ENCODE assay signal across 5 fruit fly cellular contexts in genomic region chrX:4939788-4940441, dm6.
A peak's percentile ranks its signal among the peaks of the same experiment; 100 is the strongest.
TF ChIP-seq lines count a peak whose summit lies in the region.

No protein-coding gene starts in this region.

- peak; percentile 65 for TF ChIP-seq CTCF in whole organism, embryonic (GFP tag; optimal IDR thresholded peaks at IDR 0.05; lab: Kevin White, UChicago)

TF ChIP-seq in whole organism, adult, 20 proteins besides CTCF, POLR2A, EP300 and RAD21 (continues in another document):
- TF ChIP-seq tj (GFP tag; optimal IDR thresholded peaks at IDR 0.05; lab: Kevin White, UChicago), result peak; percentile 80
- peak; percentile 96 for TF ChIP-seq CG1620 (GFP tag; optimal IDR thresholded peaks at IDR 0.05; lab: Kevin White, UChicago)
- TF ChIP-seq Mnt (GFP tag; optimal IDR thresholded peaks at IDR 0.05; lab: Kevin White, UChicago), result peak; percentile 85
- TF ChIP-seq CG14711 (tag; optimal IDR thresholded peaks at IDR 0.05; lab: Kevin White, UChicago), result peak; percentile 89
- peak; percentile 88 for TF ChIP-seq Crg-1 (GFP tag; optimal IDR thresholded peaks at IDR 0.05; lab: Kevin White, UChicago)
- peak; percentile 88 for TF ChIP-seq CG7045 (GFP tag; optimal IDR thresholded peaks at IDR 0.05; lab: Kevin White, UChicago)
- TF ChIP-seq cic (GFP tag; optimal IDR thresholded peaks at IDR 0.05; lab: Kevin White, UChicago), result peak; percentile 67
- peak; percentile 88 for TF ChIP-seq CG33017 (tag; optimal IDR thresholded peaks at IDR 0.05; lab: Kevin White, UChicago)
- TF ChIP-seq CG5204 (GFP tag; optimal IDR thresholded peaks at IDR 0.05; lab: Kevin White, UChicago), result peak; percentile 89
- peak; percentile 95 for TF ChIP-seq CG7101 (tag; optimal IDR thresholded peaks at IDR 0.05; lab: Kevin White, UChicago)
- TF ChIP-seq toe (GFP tag; optimal IDR thresholded peaks at IDR 0.05; lab: Kevin White, UChicago), result peak; percentile 90
- peak; percentile 92 for TF ChIP-seq pad (GFP tag; optimal IDR thresholded peaks at IDR 0.05; lab: Kevin White, UChicago)
- TF ChIP-seq cnc (optimal IDR thresholded peaks at IDR 0.05; lab: Kevin White, UChicago), result no peak
- TF ChIP-seq Hr96 (GFP tag; optimal IDR thresholded peaks at IDR 0.05; lab: Kevin White, UChicago), result peak; percentile 96
- TF ChIP-seq CG11617 (GFP tag; optimal IDR thresholded peaks at IDR 0.05; lab: Kevin White, UChicago), result peak; percentile 81
- peak; percentile 90 for TF ChIP-seq CG12768 (GFP tag; optimal IDR thresholded peaks at IDR 0.05; lab: Kevin White, UChicago)
- peak; percentile 92 for TF ChIP-seq ovo (GFP tag; optimal IDR thresholded peaks at IDR 0.05; lab: Kevin White, UChicago)
- peak; percentile 97 for TF ChIP-seq bab1 (GFP tag; optimal IDR thresholded peaks at IDR 0.05; lab: Kevin White, UChicago)

TF ChIP-seq in whole organism, embryonic, 481 proteins besides CTCF, POLR2A, EP300 and RAD21 (continues in another document):
- peak; percentile 73 for TF ChIP-seq cg (GFP tag; optimal IDR thresholded peaks at IDR 0.05; lab: Kevin White, UChicago)
- TF ChIP-seq HLH54F (GFP tag; optimal IDR thresholded peaks at IDR 0.05; lab: Kevin White, UChicago), result peak; percentile 88
- TF ChIP-seq CG8290 (GFP tag; optimal IDR thresholded peaks at IDR 0.05; lab: Kevin White, UChicago), result peak; percentile 84
- peak; percentile 82 to 99 for TF ChIP-seq CG8290 (tag; optimal IDR thresholded peaks at IDR 0.05; lab: Kevin White, UChicago)
- TF ChIP-seq her (GFP tag; optimal IDR thresholded peaks at IDR 0.05; lab: Kevin White, UChicago), result peak; percentile 84
- TF ChIP-seq CG8359 (GFP tag; optimal IDR thresholded peaks at IDR 0.05; lab: Kevin White, UChicago; ENCODE audit: borderline replicate concordance), result peak; percentile 89
- no peak for TF ChIP-seq br (optimal IDR thresholded peaks at IDR 0.05; lab: Kevin White, UChicago)
- peak; percentile 86 for TF ChIP-seq NK7.1 (GFP tag; optimal IDR thresholded peaks at IDR 0.05; lab: Kevin White, UChicago)
- peak; percentile 35 for TF ChIP-seq zf30C (GFP tag; optimal IDR thresholded peaks at IDR 0.05; lab: Kevin White, UChicago)
- no peak for TF ChIP-seq hb (GFP tag; IDR thresholded peaks at IDR 0.05; lab: Robert Waterston, UW; ENCODE audit: partially characterized antibody)
- TF ChIP-seq Bteb2 (GFP tag; optimal IDR thresholded peaks at IDR 0.05; lab: Kevin White, UChicago), result peak; percentile 89
- peak; percentile 93 for TF ChIP-seq CG6254 (GFP tag; optimal IDR thresholded peaks at IDR 0.05; lab: Kevin White, UChicago)
- TF ChIP-seq zfh2 (GFP tag; optimal IDR thresholded peaks at IDR 0.05; lab: Kevin White, UChicago), result peak; percentile 57
- TF ChIP-seq sna (GFP tag; IDR thresholded peaks at IDR 0.05; lab: Robert Waterston, UW; ENCODE audit: partially characterized antibody), result no peak
- TF ChIP-seq E2f2 (GFP tag; IDR thresholded peaks at IDR 0.05; lab: Robert Waterston, UW), result peak; percentile 71
- TF ChIP-seq CG15601 (tag; optimal IDR thresholded peaks at IDR 0.05; lab: Kevin White, UChicago), result peak; percentile 91
- peak; percentile 75; the same call in 1 of the 2 replicates for TF ChIP-seq wdn (GFP tag; IDR thresholded peaks at IDR 0.05; lab: Robert Waterston, UW)

TF ChIP-seq in whole organism, prepupa, 60 proteins besides CTCF, POLR2A, EP300 and RAD21 (continues in another document):
- TF ChIP-seq acj6 (GFP tag; optimal IDR thresholded peaks at IDR 0.05; lab: Kevin White, UChicago), result peak; percentile 97
- peak; percentile 96 for TF ChIP-seq Eip75B (GFP tag; optimal IDR thresholded peaks at IDR 0.05; lab: Kevin White, UChicago)
- peak; percentile 98 for TF ChIP-seq Hr4 (GFP tag; optimal IDR thresholded peaks at IDR 0.05; lab: Kevin White, UChicago)
- TF ChIP-seq vri (GFP tag; optimal IDR thresholded peaks at IDR 0.05; lab: Kevin White, UChicago), result peak; percentile 73
- peak; percentile 98 for TF ChIP-seq CG32006 (GFP tag; optimal IDR thresholded peaks at IDR 0.05; lab: Kevin White, UChicago)
- TF ChIP-seq CG11902 (GFP tag; optimal IDR thresholded peaks at IDR 0.05; lab: Kevin White, UChicago), result peak; percentile 95
- TF ChIP-seq dac (GFP tag; optimal IDR thresholded peaks at IDR 0.05; lab: Kevin White, UChicago), result peak; percentile 96
- peak; percentile 99 for TF ChIP-seq eg (GFP tag; IDR thresholded peaks at IDR 0.05; lab: Robert Waterston, UW)
- TF ChIP-seq OdsH (GFP tag; optimal IDR thresholded peaks at IDR 0.05; lab: Kevin White, UChicago), result peak; percentile 97
- TF ChIP-seq CG10669 (GFP tag; optimal IDR thresholded peaks at IDR 0.05; lab: Kevin White, UChicago), result peak; percentile 96
- TF ChIP-seq Sox102F (GFP tag; optimal IDR thresholded peaks at IDR 0.05; lab: Kevin White, UChicago), result peak; percentile 92
- peak; percentile 99 for TF ChIP-seq Eip78C (GFP tag; lab: Kevin White, UChicago)
- peak; percentile 95 for TF ChIP-seq topi (GFP tag; optimal IDR thresholded peaks at IDR 0.05; lab: Kevin White, UChicago)
- TF ChIP-seq CG6163 (GFP tag; IDR thresholded peaks at IDR 0.05; lab: Robert Waterston, UW), result peak; percentile 99
- peak; percentile 97 for TF ChIP-seq cyc (GFP tag; optimal IDR thresholded peaks at IDR 0.05; lab: Kevin White, UChicago)
- TF ChIP-seq Blimp-1 (GFP tag; optimal IDR thresholded peaks at IDR 0.05; lab: Kevin White, UChicago), result peak; percentile 73
- TF ChIP-seq Ets96B (tag; optimal IDR thresholded peaks at IDR 0.05; lab: Kevin White, UChicago), result peak; percentile 93
- TF ChIP-seq CG7368 (GFP tag; optimal IDR thresholded peaks at IDR 0.05; lab: Kevin White, UChicago), result peak; percentile 97
- TF ChIP-seq spab (GFP tag; optimal IDR thresholded peaks at IDR 0.05; lab: Kevin White, UChicago), result peak; percentile 92
- TF ChIP-seq CG6854 (GFP tag; optimal IDR thresholded peaks at IDR 0.05; lab: Kevin White, UChicago), result peak; percentile 89

TF ChIP-seq in whole organism, pupa, 21 proteins besides CTCF, POLR2A, EP300 and RAD21:
- TF ChIP-seq gl (tag; optimal IDR thresholded peaks at IDR 0.05; lab: Kevin White, UChicago), result peak; percentile 90
- TF ChIP-seq CG9948 (tag; optimal IDR thresholded peaks at IDR 0.05; lab: Kevin White, UChicago), result peak; percentile 92
- peak; percentile 98 for TF ChIP-seq CG32121 (GFP tag; IDR thresholded peaks at IDR 0.05; lab: Robert Waterston, UW)
- TF ChIP-seq CG8159 (tag; optimal IDR thresholded peaks at IDR 0.05; lab: Kevin White, UChicago), result peak; percentile 94
- TF ChIP-seq Snoo (tag; optimal IDR thresholded peaks at IDR 0.05; lab: Kevin White, UChicago), result peak; percentile 92
- peak; percentile 95 for TF ChIP-seq Pif1B (GFP tag; optimal IDR thresholded peaks at IDR 0.05; lab: Kevin White, UChicago)
- TF ChIP-seq CG12605 (GFP tag; IDR thresholded peaks at IDR 0.05; lab: Robert Waterston, UW), result peak; percentile 95
- TF ChIP-seq Ets98B (GFP tag; IDR thresholded peaks at IDR 0.05; lab: Robert Waterston, UW), result peak; percentile 99
- peak; percentile 96 for TF ChIP-seq CG10348 (GFP tag; IDR thresholded peaks at IDR 0.05; lab: Robert Waterston, UW)
- peak; percentile 79 for TF ChIP-seq D1 (tag; optimal IDR thresholded peaks at IDR 0.05; lab: Kevin White, UChicago)
- peak; percentile 96 for TF ChIP-seq CG15710 (tag; optimal IDR thresholded peaks at IDR 0.05; lab: Kevin White, UChicago)
- TF ChIP-seq CG13204 (GFP tag; optimal IDR thresholded peaks at IDR 0.05; lab: Kevin White, UChicago), result peak; percentile 89
- peak; percentile 96 for TF ChIP-seq rn (GFP tag; IDR thresholded peaks at IDR 0.05; lab: Robert Waterston, UW)
- no peak for TF ChIP-seq EcR (GFP tag; optimal IDR thresholded peaks at IDR 0.05; lab: Kevin White, UChicago)
- TF ChIP-seq CG8301 (tag; optimal IDR thresholded peaks at IDR 0.05; lab: Kevin White, UChicago), result peak; percentile 97
- peak; percentile 95 for TF ChIP-seq Pif1A (GFP tag; optimal IDR thresholded peaks at IDR 0.05; lab: Kevin White, UChicago)
- peak; percentile 95 for TF ChIP-seq CG34367 (tag; optimal IDR thresholded peaks at IDR 0.05; lab: Kevin White, UChicago)
- TF ChIP-seq CG17806 (tag; optimal IDR thresholded peaks at IDR 0.05; lab: Kevin White, UChicago), result peak; percentile 94
- peak; percentile 99 for TF ChIP-seq fd96Ca (GFP tag; IDR thresholded peaks at IDR 0.05; lab: Robert Waterston, UW)
- TF ChIP-seq CG14655 (GFP tag; optimal IDR thresholded peaks at IDR 0.05; lab: Kevin White, UChicago), result peak; percentile 97
- TF ChIP-seq CG4496 (GFP tag; IDR thresholded peaks at IDR 0.05; lab: Robert Waterston, UW), result peak; percentile 99

TF ChIP-seq in whole organism, wandering third instar larva, 38 proteins besides CTCF, POLR2A, EP300 and RAD21 (continues in another document):
- TF ChIP-seq CG32264 (GFP tag; optimal IDR thresholded peaks at IDR 0.05; lab: Kevin White, UChicago), result peak; percentile 61
- no peak for TF ChIP-seq Vsx2 (GFP tag; optimal IDR thresholded peaks at IDR 0.05; lab: Kevin White, UChicago; ENCODE audit: partially characterized antibody)
- peak; percentile 83 for TF ChIP-seq rgr (GFP tag; optimal IDR thresholded peaks at IDR 0.05; lab: Kevin White, UChicago)
- no peak for TF ChIP-seq Abd-B (GFP tag; optimal IDR thresholded peaks at IDR 0.05; lab: Kevin White, UChicago)
- peak; percentile 86 for TF ChIP-seq CG9705 (GFP tag; optimal IDR thresholded peaks at IDR 0.05; lab: Kevin White, UChicago)
- TF ChIP-seq Jra (GFP tag; optimal IDR thresholded peaks at IDR 0.05; lab: Kevin White, UChicago), result peak; percentile 77
- TF ChIP-seq GATAd (GFP tag; optimal IDR thresholded peaks at IDR 0.05; lab: Kevin White, UChicago), result peak; percentile 42
- TF ChIP-seq dsf (GFP tag; optimal IDR thresholded peaks at IDR 0.05; lab: Kevin White, UChicago; ENCODE audit: borderline replicate concordance), result peak; percentile 8
- peak; percentile 67 for TF ChIP-seq sage (GFP tag; optimal IDR thresholded peaks at IDR 0.05; lab: Kevin White, UChicago)
- TF ChIP-seq Dfd (GFP tag; optimal IDR thresholded peaks at IDR 0.05; lab: Kevin White, UChicago), result no peak
- no peak for TF ChIP-seq lola (GFP tag; optimal IDR thresholded peaks at IDR 0.05; lab: Kevin White, UChicago)
- peak; percentile 84 for TF ChIP-seq tai (GFP tag; optimal IDR thresholded peaks at IDR 0.05; lab: Kevin White, UChicago)
- no peak for TF ChIP-seq usp (GFP tag; optimal IDR thresholded peaks at IDR 0.05; lab: Kevin White, UChicago)
- peak; percentile 82 for TF ChIP-seq Hr83 (GFP tag; optimal IDR thresholded peaks at IDR 0.05; lab: Kevin White, UChicago; ENCODE audit: poor library complexity, severe bottlenecking)
- peak; percentile 88 for TF ChIP-seq HLH106 (tag; optimal IDR thresholded peaks at IDR 0.05; lab: Kevin White, UChicago)
- TF ChIP-seq br (GFP tag; optimal IDR thresholded peaks at IDR 0.05; lab: Kevin White, UChicago), result peak; percentile 86
- peak; percentile 27 for TF ChIP-seq Mio (GFP tag; optimal IDR thresholded peaks at IDR 0.05; lab: Kevin White, UChicago)
- TF ChIP-seq Sp1 (GFP tag; optimal IDR thresholded peaks at IDR 0.05; lab: Kevin White, UChicago), result peak; percentile 82
- TF ChIP-seq dmrt93B (GFP tag; optimal IDR thresholded peaks at IDR 0.05; lab: Kevin White, UChicago), result peak; percentile 86
- TF ChIP-seq Myc (optimal IDR thresholded peaks at IDR 0.05; lab: Kevin White, UChicago), result no peak
- peak; percentile 88 for TF ChIP-seq ey (GFP tag; optimal IDR thresholded peaks at IDR 0.05; lab: Kevin White, UChicago)
- no peak for TF ChIP-seq dl (GFP tag; optimal IDR thresholded peaks at IDR 0.05; lab: Kevin White, UChicago; ENCODE audit: insufficient read depth in 1 of 2, partially characterized antibody in 2 of 2)
